Worm (Caenorhabditis elegans) whole organism, L1 larva: ENCODE results near the gene ilcr-1.

Source experiments
- C04F5.9 ChIP-seq: sonication (generic microtip); optimal IDR thresholded peaks from 2 replicates; lab custom pipeline; 2016; ENCODE audit warnings: missing genetic modification characterization, missing compliant biosample characterization
- F16B12.6 ChIP-seq: fragments of 150-350 bp; optimal IDR thresholded peaks from 2 replicates; lab custom pipeline; 2014; ENCODE audit warnings: missing biosample characterization, missing genetic modification characterization
- Y116A8C.19 ChIP-seq: sonication (generic microtip); optimal IDR thresholded peaks from 2 replicates; lab custom pipeline; 2016; ENCODE audit warnings: missing compliant biosample characterization, missing genetic modification characterization, borderline replicate concordance
- aha-1 ChIP-seq: fragments of 150-350 bp; optimal IDR thresholded peaks from 2 replicates; lab custom pipeline; 2014; ENCODE audit warnings: missing biosample characterization, missing genetic modification characterization
- ama-1 ChIP-seq: fragments of 150-350 bp; optimal IDR thresholded peaks from 2 replicates; lab custom pipeline; 2014
- ceh-8 ChIP-seq: fragments of 200-800 bp; sonication (Bioruptor generic); optimal IDR thresholded peaks from 2 replicates; lab custom pipeline; 2018; ENCODE audit warnings: mild to moderate bottlenecking, missing genetic modification characterization, moderate library complexity, missing compliant biosample characterization
- ceh-82 ChIP-seq, 3 experiments: fragments of 150-350 bp in 1 of 3; sonication (generic microtip) in 2 of 3; optimal IDR thresholded peaks; 2 replicates each; lab custom pipeline; 2014 to 2017; ENCODE audit warnings: missing biosample characterization in 3 of 3, missing genetic modification characterization in 3 of 3
- ceh-88 ChIP-seq: fragments of 200-800 bp; sonication (Bioruptor generic); IDR thresholded peaks from 2 replicates; pipeline ENCODE4 v1.3.6; 2022; ENCODE audit warnings: missing genetic modification characterization, missing compliant biosample characterization
- ces-1 ChIP-seq: fragments of 150-350 bp; optimal IDR thresholded peaks from 2 replicates; lab custom pipeline; 2014; ENCODE audit warnings: missing biosample characterization, missing genetic modification reagents, missing genetic modification characterization
- dpl-1 ChIP-seq, 3 experiments: fragments of 150-350 bp in 2 of 3; sonication (generic microtip) in 1 of 3; optimal IDR thresholded peaks; 2 replicates each; lab custom pipeline; 2014 to 2017; ENCODE audit warnings: missing biosample characterization in 3 of 3, missing genetic modification characterization in 3 of 3, missing genetic modification reagents in 3 of 3
- efl-3 ChIP-seq: fragments of 200-800 bp; sonication (Bioruptor generic); optimal IDR thresholded peaks from 2 replicates; lab custom pipeline; 2018; ENCODE audit warnings: mild to moderate bottlenecking, missing genetic modification characterization, missing compliant biosample characterization
- egl-13 ChIP-seq: sonication (generic microtip); optimal IDR thresholded peaks from 2 replicates; lab custom pipeline; 2016; ENCODE audit warnings: missing genotype, missing genetic modification reagents, missing genetic modification characterization, missing compliant biosample characterization
- fkh-10 ChIP-seq: sonication (generic microtip); optimal IDR thresholded peaks from 2 replicates; lab custom pipeline; 2017; ENCODE audit warnings: missing biosample characterization, missing genetic modification reagents, missing genetic modification characterization
- fkh-4 ChIP-seq: sonication (generic microtip); optimal IDR thresholded peaks from 2 replicates; lab custom pipeline; 2016; ENCODE audit warnings: missing compliant biosample characterization, missing genetic modification characterization, borderline replicate concordance
- fkh-8 ChIP-seq: sonication (generic microtip); optimal IDR thresholded peaks from 2 replicates; lab custom pipeline; 2016; ENCODE audit warnings: mild to moderate bottlenecking, missing genetic modification characterization, missing compliant biosample characterization
- fos-1 ChIP-seq: fragments of 150-350 bp; optimal IDR thresholded peaks from 2 replicates; lab custom pipeline; 2014; ENCODE audit warnings: missing biosample characterization, missing genetic modification characterization
- hlh-4 ChIP-seq: sonication (generic microtip); optimal IDR thresholded peaks from 2 replicates; lab custom pipeline; 2016; ENCODE audit warnings: mild to moderate bottlenecking, missing genetic modification characterization, missing compliant biosample characterization
- hpl-2 ChIP-seq: fragments of 150-350 bp; optimal IDR thresholded peaks from 2 replicates; lab custom pipeline; 2014; ENCODE audit warnings: missing biosample characterization, missing genetic modification reagents, missing genetic modification characterization
- isw-1 ChIP-seq: fragments of 200-800 bp; sonication (Bioruptor generic); IDR thresholded peaks from 2 replicates; pipeline ENCODE4 v1.3.6; 2022; ENCODE audit warnings: missing genetic modification characterization, missing compliant biosample characterization
- lin-13 ChIP-seq: fragments of 150-350 bp; optimal IDR thresholded peaks from 2 replicates; lab custom pipeline; 2014; ENCODE audit warnings: missing biosample characterization, missing genetic modification reagents, missing genetic modification characterization
- lin-15B ChIP-seq: fragments of 150-350 bp; sonication (generic microtip); optimal IDR thresholded peaks from 3 replicates; lab custom pipeline; 2014; ENCODE audit warnings: missing biosample characterization, missing genetic modification characterization
- lin-35 ChIP-seq, 2 experiments: fragments of 150-350 bp; optimal IDR thresholded peaks; 2 replicates each; lab custom pipeline; 2014; ENCODE audit warnings: missing biosample characterization in 2 of 2, missing genetic modification characterization in 2 of 2, missing genetic modification reagents in 2 of 2
- lin-39 ChIP-seq: fragments of 150-350 bp; optimal IDR thresholded peaks from 2 replicates; lab custom pipeline; 2014; ENCODE audit warnings: missing biosample characterization, missing genetic modification reagents, missing genetic modification characterization
- lir-3 ChIP-seq: sonication (generic microtip); optimal IDR thresholded peaks from 2 replicates; lab custom pipeline; 2016; ENCODE audit warnings: mild to moderate bottlenecking, missing genetic modification characterization, moderate library complexity, missing compliant biosample characterization; ENCODE audit not compliant: poor library complexity
- mab-9 ChIP-seq: fragments of 200-800 bp; sonication (Bioruptor generic); IDR thresholded peaks from 2 replicates; pipeline ENCODE4 v1.3.6; 2022; ENCODE audit warnings: missing genetic modification reagents, missing genetic modification characterization, missing compliant biosample characterization
- mdl-1 ChIP-seq, 2 experiments: fragments of 150-350 bp; optimal IDR thresholded peaks; 2 replicates each; lab custom pipeline; 2014 to 2017; ENCODE audit warnings: missing biosample characterization in 2 of 2, missing genetic modification characterization in 2 of 2, inconsistent platforms in 1 of 2
- mef-2 ChIP-seq: fragments of 150-350 bp; optimal IDR thresholded peaks from 2 replicates; lab custom pipeline; 2014; ENCODE audit warnings: missing biosample characterization, missing genetic modification characterization
- mep-1 ChIP-seq: fragments of 150-350 bp; optimal IDR thresholded peaks from 2 replicates; lab custom pipeline; 2014; ENCODE audit warnings: missing biosample characterization, missing genetic modification characterization
- nhr-11 ChIP-seq: fragments of 150-350 bp; optimal IDR thresholded peaks from 2 replicates; lab custom pipeline; 2014; ENCODE audit warnings: missing biosample characterization, missing genetic modification characterization
- nhr-20 ChIP-seq: sonication (generic microtip); optimal IDR thresholded peaks from 2 replicates; lab custom pipeline; 2016; ENCODE audit warnings: mild to moderate bottlenecking, missing genetic modification characterization, missing compliant biosample characterization
- nhr-237 ChIP-seq: fragments of 150-350 bp; optimal IDR thresholded peaks from 2 replicates; lab custom pipeline; 2014; ENCODE audit warnings: missing biosample characterization, missing genetic modification characterization
- nhr-77 ChIP-seq: fragments of 150-350 bp; optimal IDR thresholded peaks from 2 replicates; lab custom pipeline; 2014; ENCODE audit warnings: missing biosample characterization, missing genetic modification characterization
- nhr-84 ChIP-seq: sonication (generic microtip); optimal IDR thresholded peaks from 2 replicates; lab custom pipeline; 2017; ENCODE audit warnings: missing biosample characterization, missing genetic modification characterization
- nhr-90 ChIP-seq: sonication (generic microtip); optimal IDR thresholded peaks from 2 replicates; lab custom pipeline; 2016; ENCODE audit warnings: mild to moderate bottlenecking, missing genetic modification characterization, missing compliant biosample characterization; ENCODE audit not compliant: poor library complexity
- pag-3 ChIP-seq: sonication (generic microtip); optimal IDR thresholded peaks from 2 replicates; lab custom pipeline; 2017; ENCODE audit warnings: missing genetic modification characterization, mild to moderate bottlenecking, missing compliant biosample characterization, antibody characterized with exemption, borderline replicate concordance; ENCODE audit not compliant: insufficient read depth
- pqm-1 ChIP-seq: sonication (generic microtip); optimal IDR thresholded peaks from 3 replicates; lab custom pipeline; 2017; ENCODE audit warnings: missing biosample characterization, missing genetic modification characterization
- rnt-1 ChIP-seq: sonication (generic microtip); optimal IDR thresholded peaks from 2 replicates; lab custom pipeline; 2016; ENCODE audit warnings: mild to moderate bottlenecking, missing genetic modification characterization, moderate library complexity, missing compliant biosample characterization
- snpc-4 ChIP-seq: fragments of 150-350 bp; optimal IDR thresholded peaks from 2 replicates; lab custom pipeline; 2014; ENCODE audit warnings: missing biosample characterization, missing genetic modification characterization
- sox-4 ChIP-seq: sonication (generic microtip); optimal IDR thresholded peaks from 2 replicates; lab custom pipeline; 2016; ENCODE audit warnings: missing genetic modification characterization, missing compliant biosample characterization
- tbx-2 ChIP-seq: sonication (generic microtip); optimal IDR thresholded peaks from 2 replicates; lab custom pipeline; 2016; ENCODE audit warnings: missing genetic modification characterization, missing compliant biosample characterization
- unc-130 ChIP-seq: fragments of 150-350 bp; optimal IDR thresholded peaks from 2 replicates; lab custom pipeline; 2017; ENCODE audit warnings: missing biosample characterization, missing genetic modification characterization, inconsistent platforms
- unc-30 ChIP-seq: sonication (generic microtip); optimal IDR thresholded peaks from 2 replicates; lab custom pipeline; 2017; ENCODE audit warnings: missing biosample characterization, missing genetic modification characterization
- unc-86 ChIP-seq: sonication (generic microtip); optimal IDR thresholded peaks from 2 replicates; lab custom pipeline; 2016; ENCODE audit warnings: missing genetic modification characterization, missing compliant biosample characterization
- zag-1 ChIP-seq: fragments of 150-350 bp; optimal IDR thresholded peaks from 2 replicates; lab custom pipeline; 2014; ENCODE audit warnings: missing biosample characterization, missing genetic modification characterization
- zip-4 ChIP-seq: fragments of 200-800 bp; sonication (Bioruptor generic); optimal IDR thresholded peaks from 2 replicates; lab custom pipeline; 2018; ENCODE audit warnings: mild to moderate bottlenecking, missing genetic modification characterization, moderate library complexity, missing compliant biosample characterization
- ztf-11 ChIP-seq, 2 experiments: sonication (generic microtip); optimal IDR thresholded peaks; 2 replicates each; lab custom pipeline; 2016 to 2017; ENCODE audit warnings: missing genetic modification characterization in 2 of 2, missing biosample characterization in 1 of 2, missing compliant biosample characterization in 1 of 2
- ztf-4 ChIP-seq: fragments of 150-350 bp; optimal IDR thresholded peaks from 2 replicates; lab custom pipeline; 2014; ENCODE audit warnings: missing biosample characterization, missing genetic modification characterization

ilcr-1 gene

ce11 chrIV:14305813-14306212 is 29.6 kb downstream of the ilcr-1 start:
- TF ChIP-seq tbx-2 (tag; lab: Kevin White, UChicago) (no peak), ama-1 (lab: Kevin White, UChicago) (no peak), lin-39 (tag; lab: Kevin White, UChicago) (no peak), isw-1 (GFP tag; lab: Robert Waterston, UW) (no peak), lir-3 (tag; lab: Kevin White, UChicago) (no peak), unc-86 (tag; lab: Kevin White, UChicago) (no peak), rnt-1 (tag; lab: Kevin White, UChicago) (no peak), nhr-11 (tag; lab: Kevin White, UChicago) (no peak), ces-1 (GFP tag; lab: Kevin White, UChicago) (no peak), mep-1 (tag; lab: Kevin White, UChicago) (no peak), pag-3 (tag; lab: Kevin White, UChicago) (no peak), lin-35 (GFP tag; optimal IDR thresholded peaks at IDR 0.05; lab: Kevin White, UChicago) (no peak), ztf-4 (no peak), egl-13 (tag; lab: Kevin White, UChicago) (no peak), aha-1 (no peak), unc-30 (tag; lab: Kevin White, UChicago) (no peak), lin-15B (no peak), unc-130 (no peak), efl-3 (no peak), Y116A8C.19 (tag; lab: Kevin White, UChicago) (no peak)

- TF ChIP-seq lin-15B (no peak), efl-3 (no peak), mdl-1 (tag; optimal IDR thresholded peaks at IDR 0.05; lab: Kevin White, UChicago) (no peak), fkh-10 (GFP tag; lab: Kevin White, UChicago) (no peak), ceh-8 (GFP tag; lab: Kevin White, UChicago) (no peak), pqm-1 (tag; lab: Kevin White, UChicago) (no peak), ceh-88 (GFP tag; lab: Robert Waterston, UW) (no peak), lin-39 (tag; lab: Kevin White, UChicago) (no peak), sox-4 (tag; lab: Kevin White, UChicago) (no peak), nhr-237 (no peak), fos-1 (no peak)
Observed at ce11 chrIV:14318054-14318453, 41.8 kb downstream of the ilcr-1 start.

ce11 chrIV:14321655-14322054 is 45.4 kb downstream of the ilcr-1 start, which contains the start of gene fbxa-126:
Gene fbxa-126, minus strand, starts transcription at chrIV:14321755.
- no peak for TF ChIP-seq hlh-4 (tag; lab: Kevin White, UChicago)
- no peak for TF ChIP-seq mab-9 (GFP tag; lab: Robert Waterston, UW)
- TF ChIP-seq hpl-2 (GFP tag; lab: Kevin White, UChicago) = no peak
- no peak for TF ChIP-seq nhr-77 (tag; lab: Kevin White, UChicago)
- no peak for TF ChIP-seq pag-3 (tag; lab: Kevin White, UChicago)
- TF ChIP-seq nhr-90 (tag; lab: Kevin White, UChicago) = no peak
- no peak for TF ChIP-seq mdl-1 (tag; optimal IDR thresholded peaks at IDR 0.05; lab: Kevin White, UChicago)
- TF ChIP-seq mef-2 (tag; lab: Kevin White, UChicago) = no peak
- TF ChIP-seq ztf-11 (tag; optimal IDR thresholded peaks at IDR 0.05; lab: Kevin White, UChicago) = no peak
- TF ChIP-seq lin-15B = no peak
- TF ChIP-seq snpc-4 (tag; lab: Kevin White, UChicago) = no peak
- no peak for TF ChIP-seq lir-3 (tag; lab: Kevin White, UChicago)

DNA sequence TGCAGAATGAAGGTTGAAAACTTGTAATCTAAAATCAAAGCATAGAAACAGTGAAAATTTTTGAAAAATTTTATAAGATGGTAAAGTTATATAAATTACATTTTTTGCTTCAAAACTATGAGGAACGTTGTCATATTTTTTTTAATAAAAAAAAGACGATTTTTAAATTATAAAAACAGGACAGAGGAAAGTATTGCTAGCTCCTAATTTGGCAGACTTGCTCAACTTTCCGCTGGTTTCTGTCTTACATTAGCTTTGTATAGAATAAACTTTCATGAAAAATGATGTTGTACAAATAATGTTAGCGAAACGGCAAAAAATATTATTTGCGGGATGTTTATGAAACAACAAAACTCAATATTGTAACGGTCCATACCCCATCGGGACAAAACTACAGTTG is 50.0 kb downstream of the ilcr-1 start, which contains the start of gene fbxa-83:
Gene fbxa-83 (minus strand): TSS at position 101 of the 400 bp plus-strand sequence.
- TF ChIP-seq nhr-90 (tag; lab: Kevin White, UChicago) (no peak), nhr-237 (no peak), zag-1 (tag; lab: Kevin White, UChicago) (no peak), egl-13 (tag; lab: Kevin White, UChicago) (no peak), F16B12.6 (tag; lab: Kevin White, UChicago) (no peak), dpl-1 (GFP tag; optimal IDR thresholded peaks at IDR 0.05; lab: Kevin White, UChicago) (no peak), unc-86 (tag; lab: Kevin White, UChicago) (no peak), mdl-1 (tag; optimal IDR thresholded peaks at IDR 0.05; lab: Kevin White, UChicago) (no peak), nhr-84 (tag; lab: Kevin White, UChicago) (no peak), fkh-8 (tag; lab: Kevin White, UChicago) (no peak), C04F5.9 (tag; lab: Kevin White, UChicago) (no peak), hpl-2 (GFP tag; lab: Kevin White, UChicago) (no peak), zip-4 (GFP tag; lab: Kevin White, UChicago) (no peak), nhr-20 (no peak), ceh-82 (tag; optimal IDR thresholded peaks at IDR 0.05; lab: Kevin White, UChicago) (no peak), aha-1 (no peak), lin-13 (no peak), fkh-4 (no peak)
